Worm (Caenorhabditis elegans): Measurements from ENCODE around the gene C39E9.7.

Gene C39E9.7

DNA sequence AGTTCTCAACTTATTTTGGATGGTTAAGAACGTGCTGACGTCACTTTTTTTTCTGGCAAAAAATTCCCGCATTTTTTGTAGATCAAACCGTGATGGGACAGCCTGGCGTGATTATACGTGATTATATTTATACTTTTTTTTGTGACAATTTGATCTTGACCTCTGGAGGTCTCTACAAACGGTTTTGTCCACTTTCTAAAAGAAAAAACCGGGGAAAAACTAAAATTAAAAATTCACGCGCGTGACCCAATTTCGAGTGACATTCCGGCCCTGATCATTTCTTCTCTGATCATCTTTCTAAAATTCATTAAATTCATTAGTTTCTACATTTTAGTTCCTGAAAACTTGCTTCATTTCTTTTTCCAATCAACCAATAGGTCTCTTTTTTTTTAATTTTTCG, 28.4 kb upstream of the C39E9.7 start, which contains the start of gene rde-11:
Gene rde-11, plus strand, starts transcription at position 301 of the 400 bp plus-strand sequence.
- TF ChIP-seq nhr-6 (tag; optimal IDR thresholded peaks at IDR 0.05) (no peak), rbr-2 (tag; optimal IDR thresholded peaks at IDR 0.05) (no peak), aly-2 (tag; optimal IDR thresholded peaks at IDR 0.05) (no peak), dmd-8 (GFP tag; IDR thresholded peaks at IDR 0.05) (no peak), lin-39 (tag; optimal IDR thresholded peaks at IDR 0.05) (no peak), pha-4 (GFP tag; IDR thresholded peaks at IDR 0.05) (no peak), pha-4 (tag; optimal IDR thresholded peaks at IDR 0.05) (no peak), set-16 (GFP tag; IDR thresholded peaks at IDR 0.05) (no peak), attf-4 (tag; optimal IDR thresholded peaks at IDR 0.05) (no peak), snpc-4 (tag; optimal IDR thresholded peaks at IDR 0.05) (no peak)

DNA sequence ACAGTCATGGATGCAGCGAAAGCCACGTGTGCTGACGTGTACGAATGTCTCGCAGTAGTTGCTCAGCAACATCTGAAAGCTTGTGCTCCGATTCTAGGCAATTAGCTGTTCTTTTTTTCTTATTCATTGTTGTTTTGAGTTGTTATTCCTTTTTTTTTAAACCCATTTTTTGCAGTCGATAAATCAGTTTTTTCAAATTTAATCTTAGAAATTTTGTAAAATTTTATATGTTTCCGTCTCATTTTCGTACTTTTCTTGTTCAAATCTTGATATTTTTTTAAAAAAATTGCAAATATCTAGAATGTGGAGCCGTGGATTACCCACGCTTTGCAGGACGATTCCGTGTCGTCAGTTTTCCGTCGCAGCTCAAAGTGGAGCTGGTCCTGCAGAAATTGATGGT, 23.9 kb upstream of the C39E9.7 start, which contains the start of gene fask-1:
Gene fask-1, plus strand, starts transcription at position 301 of the 400 bp plus-strand sequence.
- TF ChIP-seq ztf-11 (tag; optimal IDR thresholded peaks at IDR 0.05) (no peak), lin-38 (GFP tag; IDR thresholded peaks at IDR 0.05) (0 out of 2 replicates have a peak, but pooled peaks have one; percentile 39)

DNA sequence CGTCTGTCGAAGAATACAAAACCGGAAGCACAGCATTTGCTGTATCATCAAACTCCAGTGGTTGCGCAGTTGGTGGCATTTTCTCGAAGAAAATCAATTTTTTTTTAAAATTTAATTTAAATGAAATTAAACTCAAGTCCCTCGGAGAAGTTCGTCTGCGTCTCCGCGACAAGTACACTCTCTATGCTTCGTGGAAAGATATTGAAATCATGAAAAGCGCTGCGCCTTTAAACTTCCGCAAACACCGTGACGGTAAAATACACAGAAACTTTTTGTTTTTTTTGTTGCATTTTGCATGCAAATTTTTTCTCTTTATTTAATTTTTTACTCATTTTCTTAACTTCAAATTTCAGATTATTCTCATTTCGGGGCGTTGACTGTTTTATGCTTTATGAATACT, 22.1 kb upstream of the C39E9.7 start, which contains the start of the genes dli-1, tin-9.2 and exos-4.1:
Gene dli-1, minus strand, starts transcription at position 141 of the 400 bp plus-strand sequence.
Gene tin-9.2, plus strand, starts transcription at position 344 of the 400 bp plus-strand sequence.
Gene exos-4.1, plus strand, starts transcription at position 348 of the 400 bp plus-strand sequence.
- TF ChIP-seq lin-38 (GFP tag; IDR thresholded peaks at IDR 0.05) (peak; percentile 81), pha-4 (GFP tag; IDR thresholded peaks at IDR 0.05) (0 out of 2 replicates have a peak, but pooled peaks have one; percentile 33), pha-4 (tag; optimal IDR thresholded peaks at IDR 0.05) (no peak), lsy-2 (tag; optimal IDR thresholded peaks at IDR 0.05) (peak in 1 of 2 experiments; percentile 89), snpc-1.2 (GFP tag; IDR thresholded peaks at IDR 0.05) (peak; percentile 80), daf-16 (GFP tag; optimal IDR thresholded peaks at IDR 0.05) (no peak), daf-16 (tag; optimal IDR thresholded peaks at IDR 0.05) (peak; percentile 35), fkh-10 (GFP tag; optimal IDR thresholded peaks at IDR 0.05) (peak; percentile 34), F26F4.8 (GFP tag; conservative IDR thresholded peaks at IDR 0.05) (no peak), dve-1 (tag; optimal IDR thresholded peaks at IDR 0.05; ENCODE audit: insufficient read depth) (peak; percentile 44), nhr-6 (tag; optimal IDR thresholded peaks at IDR 0.05) (peak; percentile 42), hif-1 (tag; optimal IDR thresholded peaks at IDR 0.05) (peak in 1 of 2 experiments; percentile 15), arid-1 (GFP tag; conservative IDR thresholded peaks at IDR 0.05) (peak; percentile 42), duxl-1 (tag; optimal IDR thresholded peaks at IDR 0.05; ENCODE audit: poor library complexity) (peak; percentile 33), hlh-11 (tag; optimal IDR thresholded peaks at IDR 0.05) (peak; percentile 52), hmg-1.1 (GFP tag; IDR thresholded peaks at IDR 0.05) (peak; percentile 65), madf-5 (GFP tag; IDR thresholded peaks at IDR 0.05) (no peak), php-3 (GFP tag; IDR thresholded peaks at IDR 0.05) (no peak), F37D6.2 (tag; optimal IDR thresholded peaks at IDR 0.05) (peak; percentile 9), saeg-2 (GFP tag; IDR thresholded peaks at IDR 0.05) (no peak), rbr-2 (tag; optimal IDR thresholded peaks at IDR 0.05) (peak; percentile 68), hlh-30 (tag; optimal IDR thresholded peaks at IDR 0.05; ENCODE audit: insufficient read depth) (peak; percentile 46), mes-2 (tag; optimal IDR thresholded peaks at IDR 0.05; ENCODE audit: poor library complexity, severe bottlenecking) (peak; percentile 80), ces-1 (GFP tag; optimal IDR thresholded peaks at IDR 0.05) (peak; percentile 3), ama-1 (optimal IDR thresholded peaks at IDR 0.05) (no peak), dpl-1 (GFP tag; optimal IDR thresholded peaks at IDR 0.05) (peak; percentile 78), unc-130 (GFP tag; optimal IDR thresholded peaks at IDR 0.05) (peak; percentile 28), mep-1 (tag; optimal IDR thresholded peaks at IDR 0.05) (peak; percentile 69), nhr-11 (tag; optimal IDR thresholded peaks at IDR 0.05) (peak; percentile 7), D1046.2 (GFP tag; IDR thresholded peaks at IDR 0.05) (no peak)

All from whole organism, L4 larva.